Fruit fly (Drosophila melanogaster) whole organism, pupa: ENCODE data around the gene bcn92.

Experiments used
- CG10348 ChIP-seq: fragments of 200-800 bp; sonication (Bioruptor generic); IDR thresholded peaks from 2 replicates; pipeline ENCODE4 v1.3.6; 2022; ENCODE audit warnings: missing biosample characterization, missing genetic modification characterization
- CG12605 ChIP-seq: fragments of 200-800 bp; sonication (Bioruptor generic); IDR thresholded peaks from 2 replicates; pipeline ENCODE4 v1.3.6; 2022; ENCODE audit warnings: missing biosample characterization, missing genetic modification characterization
- CG13204 ChIP-seq: fragments of 200-800 bp; sonication (Bioruptor generic); optimal IDR thresholded peaks from 2 replicates; lab custom pipeline; 2018; ENCODE audit warnings: missing biosample characterization, mild to moderate bottlenecking, missing genetic modification characterization, moderate library complexity
- CG14655 ChIP-seq: fragments of 200-800 bp; sonication (Bioruptor generic); optimal IDR thresholded peaks from 3 replicates; lab custom pipeline; 2017; ENCODE audit warnings: mild to moderate bottlenecking, missing biosample characterization, missing genetic modification reagents, missing genetic modification characterization
- CG15710 ChIP-seq: fragments of 200-800 bp; sonication (Bioruptor generic); optimal IDR thresholded peaks from 2 replicates; lab custom pipeline; 2018; ENCODE audit warnings: missing biosample characterization, mild to moderate bottlenecking, missing genetic modification characterization, moderate library complexity
- CG17806 ChIP-seq: fragments of 200-800 bp; sonication (Bioruptor generic); optimal IDR thresholded peaks from 2 replicates; lab custom pipeline; 2018; ENCODE audit warnings: missing biosample characterization, mild to moderate bottlenecking, missing genetic modification characterization, moderate library complexity
- CG32121 ChIP-seq: fragments of 200-800 bp; sonication (Bioruptor generic); IDR thresholded peaks from 2 replicates; pipeline ENCODE4 v1.3.6; 2022; ENCODE audit warnings: missing biosample characterization, missing genetic modification characterization
- CG34367 ChIP-seq: fragments of 200-800 bp; sonication (Bioruptor generic); optimal IDR thresholded peaks from 2 replicates; lab custom pipeline; 2018; ENCODE audit warnings: missing biosample characterization, mild to moderate bottlenecking, missing genetic modification characterization
- CG4496 ChIP-seq: fragments of 200-800 bp; sonication (Bioruptor generic); IDR thresholded peaks from 3 replicates; pipeline ENCODE4 v1.3.6; 2022; ENCODE audit warnings: missing biosample characterization, missing genetic modification characterization
- CG8159 ChIP-seq: fragments of 200-800 bp; sonication (Bioruptor generic); optimal IDR thresholded peaks from 3 replicates; lab custom pipeline; 2018; ENCODE audit warnings: missing biosample characterization, mild to moderate bottlenecking, missing genetic modification characterization, moderate library complexity
- CG8301 ChIP-seq: fragments of 200-800 bp; sonication (Bioruptor generic); optimal IDR thresholded peaks from 2 replicates; lab custom pipeline; 2018; ENCODE audit warnings: missing biosample characterization, mild to moderate bottlenecking, missing genetic modification characterization
- CG9948 ChIP-seq: fragments of 200-800 bp; sonication (Bioruptor generic); optimal IDR thresholded peaks from 2 replicates; lab custom pipeline; 2018; ENCODE audit warnings: missing biosample characterization, mild to moderate bottlenecking, missing genetic modification characterization, moderate library complexity
- D1 ChIP-seq: fragments of 200-800 bp; sonication (Bioruptor generic); optimal IDR thresholded peaks from 2 replicates; lab custom pipeline; 2018; ENCODE audit warnings: missing biosample characterization, mild to moderate bottlenecking, missing genetic modification characterization, moderate library complexity
- EcR ChIP-seq: fragments of 200-800 bp; sonication (Bioruptor generic); optimal IDR thresholded peaks from 3 replicates; lab custom pipeline; 2019; ENCODE audit warnings: missing biosample characterization, missing genetic modification characterization, mild to moderate bottlenecking, moderate library complexity, missing genetic modification reagents
- Ets98B ChIP-seq: fragments of 200-800 bp; sonication (Bioruptor generic); IDR thresholded peaks from 2 replicates; pipeline ENCODE4 v1.3.6; 2022; ENCODE audit warnings: missing biosample characterization, missing genetic modification characterization
- Pif1A ChIP-seq: fragments of 200-800 bp; sonication (Bioruptor generic); optimal IDR thresholded peaks from 3 replicates; lab custom pipeline; 2016; ENCODE audit warnings: missing biosample characterization, missing genetic modification characterization
- Pif1B ChIP-seq: fragments of 200-800 bp; sonication (Bioruptor generic); optimal IDR thresholded peaks from 3 replicates; lab custom pipeline; 2016; ENCODE audit warnings: missing biosample characterization, missing genetic modification characterization
- Snoo ChIP-seq: fragments of 200-800 bp; sonication (Bioruptor generic); optimal IDR thresholded peaks from 3 replicates; lab custom pipeline; 2017; ENCODE audit warnings: missing biosample characterization, mild to moderate bottlenecking, missing genetic modification characterization, inconsistent platforms
- fd96Ca ChIP-seq: fragments of 200-800 bp; sonication (Bioruptor generic); IDR thresholded peaks from 3 replicates; pipeline ENCODE4 v1.3.6; 2022; ENCODE audit warnings: missing biosample characterization, missing genetic modification characterization
- gl ChIP-seq: fragments of 200-800 bp; sonication (Bioruptor generic); optimal IDR thresholded peaks from 2 replicates; lab custom pipeline; 2018; ENCODE audit warnings: missing biosample characterization, mild to moderate bottlenecking, missing genetic modification characterization
- rn ChIP-seq: fragments of 200-800 bp; sonication (Bioruptor generic); IDR thresholded peaks from 2 replicates; pipeline ENCODE4 v1.3.6; 2022; ENCODE audit warnings: missing biosample characterization, missing genetic modification characterization

Gene bcn92

DNA sequence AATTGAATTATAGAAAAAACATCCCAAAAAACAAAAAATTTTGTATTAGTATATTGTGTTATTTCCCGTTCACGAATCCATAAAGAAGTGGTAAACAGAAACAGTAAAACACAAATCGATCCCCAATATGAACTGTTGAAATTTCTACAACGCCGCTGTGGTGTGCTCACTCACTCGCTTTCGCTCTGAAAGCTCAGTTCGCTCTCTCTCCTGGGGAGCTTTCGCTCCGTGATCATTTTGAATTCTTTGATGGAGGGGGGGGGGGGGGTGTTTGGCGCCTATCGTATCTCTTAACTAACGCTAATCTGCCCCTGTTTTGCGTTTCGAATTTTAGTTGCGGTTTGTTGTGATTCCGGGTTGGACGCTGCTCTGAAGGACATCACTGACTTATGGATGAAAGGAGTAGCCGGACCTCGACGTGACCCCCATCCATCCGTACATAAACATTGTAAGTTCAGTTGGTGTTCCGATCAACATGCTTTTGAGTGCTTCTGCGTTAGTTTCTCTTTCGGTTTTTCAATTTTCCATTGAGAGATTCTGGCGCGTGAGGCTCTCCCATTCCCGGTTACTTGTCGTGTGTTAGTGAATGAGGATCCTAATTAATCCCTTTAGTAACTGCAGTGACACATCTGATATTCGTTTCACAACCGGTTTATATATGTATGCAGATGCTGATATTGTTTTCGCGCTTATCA lies 8.1 kb downstream of the bcn92 start, which contains the start of gene D2hgdh:
D2hgdh (plus strand) TSS at position 331 of the 695 bp plus-strand sequence.
- TF ChIP-seq CG4496 (peak; percentile 65), CG10348 (GFP tag; lab: Robert Waterston, UW) (no peak), CG17806 (tag; lab: Kevin White, UChicago) (peak; percentile 5), Snoo (tag; lab: Kevin White, UChicago) (peak; percentile 29), fd96Ca (GFP tag; lab: Robert Waterston, UW) (no peak), D1 (tag; lab: Kevin White, UChicago) (no peak), CG32121 (GFP tag; lab: Robert Waterston, UW) (peak; percentile 49; the same call in 1 of the 2 replicates), Ets98B (GFP tag; lab: Robert Waterston, UW) (peak; percentile 69)

DNA sequence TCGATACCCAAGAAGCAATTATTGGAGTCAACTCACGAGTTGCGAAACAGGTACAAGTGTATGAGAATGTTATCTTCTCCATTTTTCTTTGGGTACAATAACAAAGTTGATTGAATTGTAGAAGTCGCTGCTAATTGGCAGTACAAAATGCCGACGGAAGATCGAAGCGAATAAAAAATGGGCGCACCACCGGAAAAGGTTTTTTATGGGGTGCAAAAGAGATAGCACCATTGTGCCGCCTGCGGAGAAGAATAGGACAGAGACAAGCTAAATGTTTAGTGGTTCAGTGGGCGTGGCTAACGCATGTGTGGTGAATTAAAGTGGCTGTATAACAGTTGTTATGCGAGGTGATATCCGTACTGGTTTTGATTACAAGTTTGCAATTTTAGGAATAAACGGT lies 9.0 kb downstream of the bcn92 start:
- TF ChIP-seq CG12605 (GFP tag; lab: Robert Waterston, UW) (peak; percentile 30; the same call in 1 of the 2 replicates), rn (GFP tag; lab: Robert Waterston, UW) (no peak), CG4496 (peak; percentile 40; the same call in 1 of the 3 replicates)

DNA sequence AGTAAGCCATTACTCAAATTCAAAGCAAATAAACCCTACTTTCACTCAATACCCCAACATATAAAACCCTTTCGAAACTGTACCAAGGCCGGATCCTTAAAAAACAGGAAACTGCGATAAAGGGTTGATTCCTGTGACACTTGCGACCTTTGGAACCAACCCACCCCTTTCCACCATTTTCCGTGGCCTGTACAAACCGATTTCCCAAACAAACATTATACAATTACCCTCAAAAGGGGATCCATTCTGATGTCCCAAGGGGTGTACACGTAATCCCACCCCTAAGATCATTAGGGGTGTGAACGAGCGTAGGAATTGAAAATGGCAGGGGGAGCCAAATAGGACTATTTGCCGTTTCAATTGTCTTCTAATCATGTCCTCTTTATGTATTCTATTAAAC lies 9.8 kb downstream of the bcn92 start:
- TF ChIP-seq CG8159 (tag; lab: Kevin White, UChicago) (no peak), EcR (GFP tag; lab: Kevin White, UChicago) (no peak), CG15710 (tag; lab: Kevin White, UChicago) (no peak), rn (GFP tag; lab: Robert Waterston, UW) (no peak), gl (no peak), CG8301 (tag; lab: Kevin White, UChicago) (no peak), CG10348 (GFP tag; lab: Robert Waterston, UW) (no peak), CG34367 (tag; lab: Kevin White, UChicago) (no peak), Ets98B (GFP tag; lab: Robert Waterston, UW) (no peak), CG17806 (tag; lab: Kevin White, UChicago) (no peak), CG32121 (GFP tag; lab: Robert Waterston, UW) (no peak), CG9948 (no peak), D1 (tag; lab: Kevin White, UChicago) (no peak), Pif1B (no peak), CG4496 (no peak), fd96Ca (GFP tag; lab: Robert Waterston, UW) (no peak), CG13204 (GFP tag; lab: Kevin White, UChicago) (no peak), CG14655 (no peak), Snoo (tag; lab: Kevin White, UChicago) (no peak)
- TF ChIP-seq, all 21 proteins: peak for 0

DNA sequence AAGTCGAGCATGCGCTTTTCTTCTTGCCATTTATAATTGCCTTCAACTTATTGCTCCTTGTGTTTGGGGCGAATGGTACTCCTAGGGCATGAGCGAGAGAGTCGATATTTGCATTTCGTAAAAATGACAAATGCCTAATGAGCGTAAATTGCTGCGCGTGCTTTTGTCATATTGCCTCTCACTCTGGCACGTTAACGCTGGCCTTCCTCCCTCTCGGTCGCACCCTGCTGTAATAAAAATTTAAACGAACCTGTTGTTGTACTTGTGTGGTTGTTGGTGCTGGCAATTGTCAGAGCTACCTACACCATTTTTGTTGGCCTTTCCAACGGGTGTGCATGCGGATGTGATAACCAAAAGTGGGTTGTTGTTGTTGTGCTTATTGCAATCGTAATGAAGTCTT lies 11.0 kb downstream of the bcn92 start:
- TF ChIP-seq Snoo (tag; lab: Kevin White, UChicago) (no peak), EcR (GFP tag; lab: Kevin White, UChicago) (no peak), gl (no peak), CG8159 (tag; lab: Kevin White, UChicago) (no peak)

DNA sequence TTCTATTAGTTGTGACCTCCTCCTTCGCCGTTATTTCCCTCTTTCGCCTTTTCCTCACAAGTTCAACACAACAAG lies 11.3 kb downstream of the bcn92 start, which contains the start of gene ph-p:
ph-p (minus strand) TSS at position 30 of the 75 bp plus-strand sequence.
- no peak for TF ChIP-seq CG8159 (tag; lab: Kevin White, UChicago)
- TF ChIP-seq Pif1B, result no peak
- TF ChIP-seq, all 21 proteins: peak for 0

DNA sequence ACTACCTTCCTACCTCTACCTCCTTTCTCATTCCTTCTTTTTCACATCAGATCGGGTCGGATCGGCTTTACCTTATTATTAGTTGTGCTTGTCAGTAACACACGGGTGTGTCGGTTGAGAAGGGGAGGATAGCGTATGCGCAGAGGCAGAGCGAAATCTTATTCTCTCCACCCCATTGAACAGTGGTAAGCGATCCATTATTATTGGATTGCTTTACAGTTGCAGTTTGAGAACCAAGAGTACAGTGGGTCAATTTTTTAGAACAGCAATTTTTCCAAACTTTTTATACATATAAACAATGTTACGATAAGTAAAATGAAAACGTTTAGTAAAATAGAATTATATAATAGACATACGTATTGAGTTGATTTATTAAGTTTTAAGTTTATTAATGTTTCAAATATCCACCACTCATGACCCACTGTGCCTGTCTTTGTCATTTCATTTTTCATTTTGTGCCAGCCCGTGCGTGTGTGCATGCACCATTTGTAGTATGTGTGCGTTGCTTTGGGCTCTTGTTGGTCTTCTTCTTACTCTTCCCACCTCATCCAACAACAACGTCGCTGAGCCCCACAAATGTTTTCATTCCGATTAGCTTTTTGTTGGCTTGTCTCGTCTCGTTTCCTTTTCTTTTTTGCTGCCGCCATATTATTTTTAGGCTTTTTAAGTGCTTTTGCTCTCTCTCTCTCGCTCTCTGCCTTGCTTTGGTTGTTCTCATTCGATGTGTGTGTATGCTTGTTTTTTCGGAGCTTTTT lies 11.7 kb downstream of the bcn92 start:
- peak; percentile 98 for TF ChIP-seq CG4496
- TF ChIP-seq CG14655, result peak; percentile 98
- peak; percentile 97 for TF ChIP-seq gl
- TF ChIP-seq Snoo (tag; lab: Kevin White, UChicago), result peak; percentile 97
- peak; percentile 88 for TF ChIP-seq fd96Ca (GFP tag; lab: Robert Waterston, UW)
- TF ChIP-seq D1 (tag; lab: Kevin White, UChicago), result peak; percentile 99
- TF ChIP-seq EcR (GFP tag; lab: Kevin White, UChicago), result peak; percentile 37
- peak; percentile 97 for TF ChIP-seq Pif1A (GFP tag; lab: Kevin White, UChicago)
- TF ChIP-seq CG17806 (tag; lab: Kevin White, UChicago), result peak; percentile 99
- TF ChIP-seq Ets98B (GFP tag; lab: Robert Waterston, UW), result peak; percentile 97
- peak; percentile 99 for TF ChIP-seq CG32121 (GFP tag; lab: Robert Waterston, UW)
- TF ChIP-seq CG12605 (GFP tag; lab: Robert Waterston, UW), result peak; percentile 96
- peak; percentile 99 for TF ChIP-seq CG8159 (tag; lab: Kevin White, UChicago)
- TF ChIP-seq rn (GFP tag; lab: Robert Waterston, UW), result peak; percentile 88
- peak; percentile 99 for TF ChIP-seq CG15710 (tag; lab: Kevin White, UChicago)
- peak; percentile 99 for TF ChIP-seq CG9948
- TF ChIP-seq Pif1B, result peak; percentile 97
- peak; percentile 96 for TF ChIP-seq CG13204 (GFP tag; lab: Kevin White, UChicago)
- TF ChIP-seq CG34367 (tag; lab: Kevin White, UChicago), result peak; percentile 99
- peak; percentile 94 for TF ChIP-seq CG10348 (GFP tag; lab: Robert Waterston, UW)
- TF ChIP-seq CG8301 (tag; lab: Kevin White, UChicago), result peak; percentile 99
